Worm (Caenorhabditis elegans) whole organism, late embryonic: ENCODE results near the gene lin-54.

Experiments used
- C38D4.7 ChIP-seq: fragments of 200-800 bp; sonication (Bioruptor generic); optimal IDR thresholded peaks from 2 replicates; lab custom pipeline; 2018; ENCODE audit warnings: mild to moderate bottlenecking, missing genetic modification characterization, moderate library complexity, missing compliant biosample characterization
- F13H6.1 ChIP-seq: sonication (generic microtip); optimal IDR thresholded peaks from 2 replicates; lab custom pipeline; 2016; ENCODE audit warnings: missing genetic modification characterization, missing compliant biosample characterization
- K02D7.2 ChIP-seq: sonication (generic microtip); optimal IDR thresholded peaks from 2 replicates; lab custom pipeline; 2017; ENCODE audit warnings: mild to moderate bottlenecking, missing genetic modification characterization, missing compliant biosample characterization
- K09A11.1 ChIP-seq: sonication (generic microtip); optimal IDR thresholded peaks from 2 replicates; lab custom pipeline; 2017; ENCODE audit warnings: antibody characterized with exemption, mild to moderate bottlenecking, missing genetic modification characterization, missing compliant biosample characterization; ENCODE audit not compliant: insufficient read depth
- T23F11.4 ChIP-seq: fragments of 200-800 bp; sonication (Bioruptor generic); optimal IDR thresholded peaks from 2 replicates; lab custom pipeline; 2018; ENCODE audit warnings: mild to moderate bottlenecking, missing genetic modification characterization, missing compliant biosample characterization
- ceh-14 ChIP-seq: sonication (generic microtip); optimal IDR thresholded peaks from 2 replicates; lab custom pipeline; 2016; ENCODE audit warnings: missing genotype, missing genetic modification characterization, missing compliant biosample characterization
- ceh-18 ChIP-seq: sonication (generic microtip); optimal IDR thresholded peaks from 2 replicates; lab custom pipeline; 2016; ENCODE audit warnings: missing genetic modification characterization, missing compliant biosample characterization
- ceh-22 ChIP-seq: sonication (generic microtip); optimal IDR thresholded peaks from 2 replicates; lab custom pipeline; 2017; ENCODE audit warnings: missing biosample characterization, missing genetic modification characterization
- ceh-30 ChIP-seq: fragments of 150-350 bp; optimal IDR thresholded peaks from 2 replicates; lab custom pipeline; 2014; ENCODE audit warnings: missing biosample characterization, missing genetic modification characterization
- ceh-31 ChIP-seq: sonication (generic microtip); optimal IDR thresholded peaks from 2 replicates; lab custom pipeline; 2016; ENCODE audit warnings: missing genetic modification characterization, missing compliant biosample characterization
- ceh-45 ChIP-seq: fragments of 200-800 bp; sonication (Bioruptor generic); IDR thresholded peaks from 2 replicates; pipeline ENCODE4 v1.3.6; 2022; ENCODE audit warnings: missing genetic modification reagents, missing genetic modification characterization, missing compliant biosample characterization
- ceh-6 ChIP-seq: fragments of 200-800 bp; sonication (Bioruptor generic); optimal IDR thresholded peaks from 2 replicates; lab custom pipeline; 2018; ENCODE audit warnings: mild to moderate bottlenecking, missing genetic modification characterization, missing compliant biosample characterization
- ceh-9 ChIP-seq: sonication (generic microtip); optimal IDR thresholded peaks from 2 replicates; lab custom pipeline; 2016; ENCODE audit warnings: mild to moderate bottlenecking, missing genetic modification characterization, inconsistent platforms, missing compliant biosample characterization
- dve-1 ChIP-seq: sonication (generic microtip); optimal IDR thresholded peaks from 2 replicates; lab custom pipeline; 2017; ENCODE audit warnings: antibody characterized with exemption, mild to moderate bottlenecking, missing genetic modification characterization, missing compliant biosample characterization
- elt-2 ChIP-seq: sonication (generic microtip); optimal IDR thresholded peaks from 2 replicates; lab custom pipeline; 2016; ENCODE audit warnings: missing genetic modification reagents, missing genetic modification characterization, missing compliant biosample characterization
- elt-4 ChIP-seq: sonication (generic microtip); optimal IDR thresholded peaks from 2 replicates; lab custom pipeline; 2016; ENCODE audit warnings: missing genetic modification characterization, missing compliant biosample characterization
- ets-4 ChIP-seq: sonication (generic microtip); optimal IDR thresholded peaks from 2 replicates; lab custom pipeline; 2016; ENCODE audit warnings: missing genetic modification characterization, missing compliant biosample characterization
- eyg-1 ChIP-seq: sonication (generic microtip); optimal IDR thresholded peaks from 2 replicates; lab custom pipeline; 2016; ENCODE audit warnings: missing genotype, missing genetic modification characterization, missing compliant biosample characterization
- fkh-10 ChIP-seq: fragments of 150-350 bp; optimal IDR thresholded peaks from 2 replicates; lab custom pipeline; 2014; ENCODE audit warnings: missing biosample characterization, missing genetic modification reagents, missing genetic modification characterization
- fkh-6 ChIP-seq: sonication (generic microtip); optimal IDR thresholded peaks from 2 replicates; lab custom pipeline; 2016; ENCODE audit warnings: missing genetic modification characterization, missing compliant biosample characterization
- hlh-13 ChIP-seq: fragments of 200-800 bp; sonication (Bioruptor generic); optimal IDR thresholded peaks from 2 replicates; lab custom pipeline; 2018; ENCODE audit warnings: mild to moderate bottlenecking, missing genetic modification characterization, missing compliant biosample characterization
- hlh-15 ChIP-seq: sonication (generic microtip); optimal IDR thresholded peaks from 2 replicates; lab custom pipeline; 2016; ENCODE audit warnings: missing genetic modification characterization, missing compliant biosample characterization
- hlh-30 ChIP-seq: sonication (generic microtip); optimal IDR thresholded peaks from 2 replicates; lab custom pipeline; 2017; ENCODE audit warnings: antibody characterized with exemption, missing genetic modification characterization, missing compliant biosample characterization; ENCODE audit not compliant: insufficient read depth
- hlh-6 ChIP-seq: sonication (generic microtip); optimal IDR thresholded peaks from 2 replicates; lab custom pipeline; 2016; ENCODE audit warnings: missing genotype, missing genetic modification characterization, missing compliant biosample characterization
- lin-11 ChIP-seq: fragments of 200-800 bp; sonication (Bioruptor generic); optimal IDR thresholded peaks from 2 replicates; lab custom pipeline; 2018; ENCODE audit warnings: mild to moderate bottlenecking, missing genetic modification characterization, missing compliant biosample characterization
- madf-2 ChIP-seq: sonication (generic microtip); optimal IDR thresholded peaks from 2 replicates; lab custom pipeline; 2017; ENCODE audit warnings: missing genetic modification characterization, missing compliant biosample characterization
- nfya-1 ChIP-seq: sonication (generic microtip); optimal IDR thresholded peaks from 2 replicates; lab custom pipeline; 2017; ENCODE audit warnings: missing genetic modification characterization, mild to moderate bottlenecking, missing compliant biosample characterization, antibody characterized with exemption, moderate library complexity
- nhr-11 ChIP-seq: fragments of 150-350 bp; optimal IDR thresholded peaks from 2 replicates; lab custom pipeline; 2014; ENCODE audit warnings: missing biosample characterization, missing genetic modification characterization
- pag-3 ChIP-seq: sonication (generic microtip); optimal IDR thresholded peaks from 2 replicates; lab custom pipeline; 2016; ENCODE audit warnings: missing compliant biosample characterization, missing genetic modification characterization, borderline replicate concordance
- pat-9 ChIP-seq: fragments of 200-800 bp; sonication (Bioruptor generic); optimal IDR thresholded peaks from 2 replicates; lab custom pipeline; 2018; ENCODE audit warnings: mild to moderate bottlenecking, missing genetic modification characterization, moderate library complexity, missing compliant biosample characterization
- pax-1 ChIP-seq: fragments of 150-350 bp; optimal IDR thresholded peaks from 2 replicates; lab custom pipeline; 2014; ENCODE audit warnings: missing biosample characterization, missing genetic modification characterization
- pha-2 ChIP-seq: sonication (generic microtip); optimal IDR thresholded peaks from 2 replicates; lab custom pipeline; 2017; ENCODE audit warnings: mild to moderate bottlenecking, missing genetic modification characterization, missing compliant biosample characterization
- pqm-1 ChIP-seq: sonication (generic microtip); optimal IDR thresholded peaks from 2 replicates; lab custom pipeline; 2016; ENCODE audit warnings: missing genetic modification characterization, missing compliant biosample characterization
- sox-2 ChIP-seq: fragments of 200-800 bp; sonication (Bioruptor generic); IDR thresholded peaks from 2 replicates; pipeline ENCODE4 v1.3.6; 2022; ENCODE audit warnings: missing genetic modification reagents, missing genetic modification characterization, missing compliant biosample characterization
- syd-9 ChIP-seq: sonication (generic microtip); optimal IDR thresholded peaks from 2 replicates; lab custom pipeline; 2016; ENCODE audit warnings: mild to moderate bottlenecking, missing genetic modification characterization, moderate library complexity, missing compliant biosample characterization
- tbx-7 ChIP-seq: sonication (generic microtip); optimal IDR thresholded peaks from 2 replicates; lab custom pipeline; 2016; ENCODE audit warnings: missing genotype, missing genetic modification characterization, missing compliant biosample characterization
- unc-3 ChIP-seq, 2 experiments: fragments of 200-800 bp in 1 of 2; sonication (Bioruptor generic) in 1 of 2; sonication (generic microtip) in 1 of 2; conservative IDR thresholded peaks in 1 of 2; optimal IDR thresholded peaks in 1 of 2; 2 replicates each; pipeline versions ENCODE4 v1.3.6 to Lab custom; 2016 to 2022; ENCODE audit warnings: missing compliant biosample characterization in 2 of 2, missing genetic modification characterization in 2 of 2, missing genetic modification reagents in 1 of 2
- unc-42 ChIP-seq: sonication (generic microtip); optimal IDR thresholded peaks from 2 replicates; lab custom pipeline; 2016; ENCODE audit warnings: missing genotype, missing genetic modification characterization, missing compliant biosample characterization
- unc-55 ChIP-seq: sonication (generic microtip); optimal IDR thresholded peaks from 2 replicates; lab custom pipeline; 2017; ENCODE audit warnings: missing biosample characterization, missing genetic modification reagents, missing genetic modification characterization
- ztf-16 ChIP-seq: sonication (generic microtip); optimal IDR thresholded peaks from 2 replicates; lab custom pipeline; 2017; ENCODE audit warnings: missing genetic modification characterization, missing compliant biosample characterization

Gene lin-54

ce11 chrIV:13243375-13243774, 2.5 kb downstream of the lin-54 start, which contains the start of gene JC8.4:
Gene JC8.4 (plus strand): TSS chrIV:13243675.
- TF ChIP-seq T23F11.4 (GFP tag; lab: Kevin White, UChicago) (no peak), elt-4 (tag; lab: Kevin White, UChicago) (no peak)

- no peak for TF ChIP-seq hlh-15 (tag; lab: Kevin White, UChicago)
Measured at ce11 chrIV:13244024-13244423, 3.2 kb downstream of the lin-54 start, which contains the start of gene cox-11. Gene cox-11 (plus strand): TSS chrIV:13244324.

ce11 chrIV:13246961-13247360, 6.1 kb downstream of the lin-54 start, which contains the start of gene JC8.7:
Gene JC8.7 (plus strand): TSS chrIV:13247261.
- TF ChIP-seq nhr-11 (tag; lab: Kevin White, UChicago) (no peak), ceh-9 (tag; lab: Kevin White, UChicago) (no peak), F13H6.1 (no peak), unc-55 (no peak)

ce11 chrIV:13247780-13248179, 6.9 kb downstream of the lin-54 start:
- TF ChIP-seq hlh-30 (tag; lab: Kevin White, UChicago) (no peak), ceh-9 (tag; lab: Kevin White, UChicago) (no peak), ztf-16 (no peak), K09A11.1 (no peak), C38D4.7 (GFP tag; lab: Kevin White, UChicago) (no peak), ceh-31 (no peak), fkh-10 (GFP tag; lab: Kevin White, UChicago) (no peak), nfya-1 (tag; lab: Kevin White, UChicago) (no peak), ceh-6 (no peak), madf-2 (tag; lab: Kevin White, UChicago) (no peak)

ce11 chrIV:13250243-13250642, 9.4 kb downstream of the lin-54 start:
- TF ChIP-seq ceh-6 (no peak), lin-11 (tag; lab: Kevin White, UChicago) (no peak), pag-3 (no peak), unc-55 (no peak), T23F11.4 (GFP tag; lab: Kevin White, UChicago) (no peak), ceh-45 (GFP tag; lab: Robert Waterston, UW) (no peak), ceh-30 (no peak), syd-9 (tag; lab: Kevin White, UChicago) (no peak), ceh-31 (no peak), hlh-15 (tag; lab: Kevin White, UChicago) (no peak), pax-1 (no peak), pha-2 (tag; lab: Kevin White, UChicago) (no peak), elt-2 (no peak), ets-4 (tag; lab: Kevin White, UChicago) (no peak)

- TF ChIP-seq elt-4 (tag; lab: Kevin White, UChicago) (no peak), hlh-13 (no peak), K02D7.2 (tag; lab: Kevin White, UChicago) (no peak), dve-1 (no peak), ceh-18 (tag; lab: Kevin White, UChicago) (no peak), fkh-6 (tag; lab: Kevin White, UChicago) (no peak), hlh-15 (tag; lab: Kevin White, UChicago) (no peak), ceh-31 (no peak), ceh-14 (tag; lab: Kevin White, UChicago) (no peak), pat-9 (no peak), pqm-1 (tag; lab: Kevin White, UChicago) (no peak), hlh-6 (tag; lab: Kevin White, UChicago) (no peak), tbx-7 (tag; lab: Kevin White, UChicago) (no peak), eyg-1 (tag; lab: Kevin White, UChicago) (no peak), F13H6.1 (no peak), sox-2 (GFP tag; lab: Robert Waterston, UW) (no peak), unc-42 (tag; lab: Kevin White, UChicago) (no peak), unc-3 (GFP tag; conservative IDR thresholded peaks at IDR 0.05; lab: Robert Waterston, UW) (no peak), unc-3 (tag; optimal IDR thresholded peaks at IDR 0.05; lab: Kevin White, UChicago) (no peak), nhr-11 (tag; lab: Kevin White, UChicago) (no peak), ceh-22 (tag; lab: Kevin White, UChicago) (no peak)
Measured at ce11 chrIV:13252211-13252610, 11.4 kb downstream of the lin-54 start, which contains the start of gene ttr-51. Gene ttr-51 (minus strand): TSS chrIV:13252311.
